Fruit fly (Drosophila melanogaster) S2 (cell line): ENCODE data around the gene CG9926.

Experiments used
- CG8478 ChIP-seq: fragments of >200 bp; optimal IDR thresholded peaks from 2 replicates; lab custom pipeline; 2018
- CTCF ChIP-seq, 2 experiments: fragments of >200 bp; optimal IDR thresholded peaks; 2 replicates each; lab custom pipeline; 2018

- TF ChIP-seq CG8478 (no peak), CTCF (optimal IDR thresholded peaks at IDR 0.05; lab: Kevin White, UChicago) (no peak)
Measured at dm6 chr3R:13976070-13976492, 25.1 kb upstream of the CG9926 start.
